Worm (Caenorhabditis elegans) whole organism, young adult: ENCODE results near the gene Y41G9A.10.
A peak's percentile ranks its signal among the peaks of the same experiment; 100 is the strongest.

Source experiments
- Y53F4B.3 ChIP-seq: fragments of 200-800 bp; sonication (Bioruptor generic); IDR thresholded peaks from 2 replicates; pipeline ENCODE4 v1.3.6; 2022; ENCODE audit warnings: missing genetic modification reagents, missing genetic modification characterization, missing compliant biosample characterization
- ama-1 ChIP-seq, 3 experiments: fragments of 150-350 bp in 1 of 3; sonication (generic microtip) in 2 of 3; optimal IDR thresholded peaks; 2 replicates each; lab custom pipeline; 2014 to 2018; ENCODE audit warnings: missing biosample characterization in 2 of 3, missing genetic modification characterization in 2 of 3, missing genetic modification reagents in 2 of 3
- ceh-100 ChIP-seq: fragments of 200-800 bp; sonication (Bioruptor generic); IDR thresholded peaks from 2 replicates; pipeline ENCODE4 v1.3.6; 2022; ENCODE audit warnings: missing genetic modification reagents, missing genetic modification characterization, missing compliant biosample characterization
- dox-1 ChIP-seq: fragments of 200-800 bp; sonication (Bioruptor generic); IDR thresholded peaks from 2 replicates; pipeline ENCODE4 v1.3.6; 2022; ENCODE audit warnings: missing genetic modification reagents, missing genetic modification characterization, missing compliant biosample characterization
- dpl-1 ChIP-seq: fragments of 150-350 bp; optimal IDR thresholded peaks from 2 replicates; lab custom pipeline; 2014; ENCODE audit warnings: missing biosample characterization, missing genetic modification reagents, missing genetic modification characterization
- egrh-3 ChIP-seq: fragments of 200-800 bp; sonication (Bioruptor generic); IDR thresholded peaks from 2 replicates; pipeline ENCODE4 v1.3.6; 2022; ENCODE audit warnings: missing genetic modification reagents, missing genetic modification characterization, missing compliant biosample characterization
- gei-17 ChIP-seq: fragments of 200-800 bp; sonication (Bioruptor generic); optimal IDR thresholded peaks from 2 replicates; lab custom pipeline; 2018; ENCODE audit warnings: mild to moderate bottlenecking, missing genetic modification characterization, missing compliant biosample characterization
- hrde-1 ChIP-seq: sonication (generic microtip); optimal IDR thresholded peaks from 2 replicates; lab custom pipeline; 2016; ENCODE audit warnings: missing genetic modification characterization, mild to moderate bottlenecking, missing compliant biosample characterization, moderate library complexity, missing genotype, missing genetic modification reagents, borderline replicate concordance
- lin-40 ChIP-seq: sonication (generic microtip); optimal IDR thresholded peaks from 2 replicates; lab custom pipeline; 2016; ENCODE audit warnings: missing genetic modification characterization, mild to moderate bottlenecking, missing compliant biosample characterization, missing genotype, missing genetic modification reagents
- nfya-1 ChIP-seq: sonication (generic microtip); optimal IDR thresholded peaks from 2 replicates; lab custom pipeline; 2017; ENCODE audit warnings: antibody characterized with exemption, missing compliant biosample characterization, missing genetic modification characterization, borderline replicate concordance; ENCODE audit not compliant: insufficient read depth
- nhr-27 ChIP-seq: fragments of 200-800 bp; sonication (Bioruptor generic); optimal IDR thresholded peaks from 2 replicates; lab custom pipeline; 2018; ENCODE audit warnings: mild to moderate bottlenecking, missing genetic modification characterization, moderate library complexity, missing compliant biosample characterization
- snpc-4 ChIP-seq, 5 experiments: fragments of 150-350 bp in 1 of 5; sonication (generic microtip) in 4 of 5; optimal IDR thresholded peaks; 2 replicates each; lab custom pipeline; 2014 to 2018; ENCODE audit warnings: missing genetic modification characterization in 5 of 5, missing biosample characterization in 3 of 5, antibody characterized with exemption in 2 of 5, mild to moderate bottlenecking in 2 of 5, missing compliant biosample characterization in 2 of 5, missing genotype in 2 of 5, moderate library complexity in 2 of 5, missing genetic modification reagents in 1 of 5
- xnd-1 ChIP-seq: sonication (generic microtip); optimal IDR thresholded peaks from 2 replicates; lab custom pipeline; 2016; ENCODE audit warnings: missing genotype, missing genetic modification reagents, missing genetic modification characterization, missing compliant biosample characterization
- ztf-18 ChIP-seq: sonication (generic microtip); optimal IDR thresholded peaks from 2 replicates; lab custom pipeline; 2016; ENCODE audit warnings: missing genotype, mild to moderate bottlenecking, missing genetic modification characterization, missing compliant biosample characterization

DNA sequence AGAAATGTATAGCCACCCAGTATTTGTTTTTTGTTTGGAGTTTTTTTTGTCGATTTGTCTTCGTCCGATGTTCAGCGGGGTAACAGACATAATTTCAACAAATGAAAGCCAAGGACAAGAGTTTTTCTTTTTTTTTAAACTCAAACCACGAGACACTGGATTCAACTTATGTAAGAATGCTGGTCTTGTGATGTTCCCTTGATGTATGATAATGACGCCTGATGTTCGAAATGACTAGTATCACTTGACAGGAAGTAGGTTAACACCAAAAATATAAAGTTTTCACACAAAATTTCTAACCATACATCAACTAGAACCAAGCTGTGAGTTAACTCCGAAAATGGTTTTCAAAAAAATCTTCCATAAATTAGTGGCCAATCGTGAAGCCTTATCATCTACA lies 23.9 kb upstream of the Y41G9A.10 start:
- TF ChIP-seq dpl-1 (no peak), lin-40 (no peak), ceh-100 (GFP tag; lab: Robert Waterston, UW) (no peak), ama-1 (optimal IDR thresholded peaks at IDR 0.05; lab: Kevin White, UChicago) (peak; percentile 14), ama-1 (GFP tag; optimal IDR thresholded peaks at IDR 0.05; lab: Kevin White, UChicago) (no peak), snpc-4 (GFP tag; optimal IDR thresholded peaks at IDR 0.05; lab: Kevin White, UChicago) (no peak), snpc-4 (tag; optimal IDR thresholded peaks at IDR 0.05; lab: Kevin White, UChicago) (no peak), egrh-3 (GFP tag; lab: Robert Waterston, UW) (no peak), nfya-1 (no peak), gei-17 (GFP tag; lab: Kevin White, UChicago) (no peak), nhr-27 (tag; lab: Kevin White, UChicago) (no peak), xnd-1 (tag; lab: Kevin White, UChicago) (no peak), Y53F4B.3 (no peak), dox-1 (GFP tag; lab: Robert Waterston, UW) (no peak), hrde-1 (no peak), ztf-18 (tag; lab: Kevin White, UChicago) (no peak)
